Worm (Caenorhabditis elegans): ENCODE measurements around the gene acl-14.

ce11 chrV:9321185-9321584 lies 12.2 kb downstream of the acl-14 start, which contains the start of gene F44A2.7:
- TF ChIP-seq dao-5 (tag; optimal IDR thresholded peaks at IDR 0.05) = no peak
- no peak for TF ChIP-seq him-1 (tag; optimal IDR thresholded peaks at IDR 0.05)
- TF ChIP-seq W03F9.2 (tag; optimal IDR thresholded peaks at IDR 0.05) = no peak

Measured in whole organism, L4/young adult.